Fruit fly (Drosophila melanogaster) whole organism, embryonic: ENCODE results near the gene PGAP2.

Experiments used
- CG11398 ChIP-seq: fragments of 200-800 bp; sonication (Bioruptor generic); optimal IDR thresholded peaks from 2 replicates; lab custom pipeline; 2016; ENCODE audit warnings: missing biosample characterization, missing genetic modification characterization
- CG11723 ChIP-seq: fragments of 200-800 bp; sonication (Bioruptor generic); optimal IDR thresholded peaks from 2 replicates; lab custom pipeline; 2017; ENCODE audit warnings: missing biosample characterization, mild to moderate bottlenecking, missing genetic modification characterization
- CG13424 ChIP-seq: fragments of 200-800 bp; sonication (Bioruptor generic); optimal IDR thresholded peaks from 2 replicates; lab custom pipeline; 2019; ENCODE audit warnings: missing biosample characterization, mild to moderate bottlenecking, missing genetic modification characterization, moderate library complexity
- CG1647 ChIP-seq: fragments of 200-800 bp; sonication (Bioruptor generic); optimal IDR thresholded peaks from 3 replicates; lab custom pipeline; 2016; ENCODE audit warnings: missing biosample characterization, missing genetic modification characterization
- CG17359 ChIP-seq: fragments of 200-800 bp; sonication (Bioruptor generic); optimal IDR thresholded peaks from 3 replicates; lab custom pipeline; 2018; ENCODE audit warnings: missing biosample characterization, mild to moderate bottlenecking, missing genetic modification characterization, moderate library complexity
- CG18476 ChIP-seq: fragments of 200-800 bp; sonication (Bioruptor generic); optimal IDR thresholded peaks from 2 replicates; lab custom pipeline; 2016; ENCODE audit warnings: missing biosample characterization, mild to moderate bottlenecking, missing genetic modification characterization
- CG34376 ChIP-seq: fragments of 200-800 bp; sonication (Bioruptor generic); optimal IDR thresholded peaks from 2 replicates; lab custom pipeline; 2018; ENCODE audit warnings: missing biosample characterization, mild to moderate bottlenecking, missing genetic modification characterization
- CG42726 ChIP-seq: fragments of 200-800 bp; sonication (Bioruptor generic); IDR thresholded peaks from 2 replicates; pipeline ENCODE4 v1.3.6; 2022; ENCODE audit warnings: missing biosample characterization, missing genetic modification characterization; ENCODE audit not compliant: partially characterized antibody
- CG4282 ChIP-seq: fragments of 200-800 bp; sonication (Bioruptor generic); optimal IDR thresholded peaks from 2 replicates; lab custom pipeline; 2016; ENCODE audit warnings: missing biosample characterization, missing genetic modification characterization
- CG4854 ChIP-seq: fragments of 200-800 bp; sonication (Bioruptor generic); optimal IDR thresholded peaks from 2 replicates; lab custom pipeline; 2016; ENCODE audit warnings: missing biosample characterization, missing genetic modification characterization, inconsistent platforms
- CG6272 ChIP-seq: fragments of 200-800 bp; sonication (Bioruptor generic); IDR thresholded peaks from 2 replicates; pipeline ENCODE4 v1.3.6; 2022; ENCODE audit warnings: missing biosample characterization, missing genetic modification characterization
- CG6683 ChIP-seq: fragments of 200-800 bp; sonication (Bioruptor generic); optimal IDR thresholded peaks from 2 replicates; lab custom pipeline; 2017; ENCODE audit warnings: missing biosample characterization, mild to moderate bottlenecking, missing genetic modification characterization, missing genetic modification reagents
- CG7556 ChIP-seq: fragments of 200-800 bp; sonication (Bioruptor generic); optimal IDR thresholded peaks from 2 replicates; lab custom pipeline; 2017; ENCODE audit warnings: missing biosample characterization, mild to moderate bottlenecking, missing genetic modification characterization
- CG7839 ChIP-seq: fragments of 200-800 bp; sonication (Bioruptor generic); optimal IDR thresholded peaks from 3 replicates; lab custom pipeline; 2018; ENCODE audit warnings: missing biosample characterization, mild to moderate bottlenecking, missing genetic modification characterization, moderate library complexity
- CG9876 ChIP-seq: fragments of 200-800 bp; sonication (Bioruptor generic); optimal IDR thresholded peaks from 2 replicates; lab custom pipeline; 2016; ENCODE audit warnings: missing biosample characterization, missing genetic modification characterization
- Chrac-16 ChIP-seq: fragments of 200-800 bp; sonication (Bioruptor generic); optimal IDR thresholded peaks from 3 replicates; lab custom pipeline; 2016; ENCODE audit warnings: missing biosample characterization, missing genetic modification characterization
- Doc3 ChIP-seq: fragments of 200-800 bp; sonication (Bioruptor generic); IDR thresholded peaks from 3 replicates; pipeline ENCODE4 v1.3.6; 2022; ENCODE audit warnings: missing biosample characterization, missing genetic modification characterization; ENCODE audit not compliant: partially characterized antibody
- Ets97D ChIP-seq: fragments of 200-800 bp; sonication (Bioruptor generic); optimal IDR thresholded peaks from 3 replicates; lab custom pipeline; 2016; ENCODE audit warnings: missing biosample characterization, missing genetic modification characterization
- GATAe ChIP-seq: fragments of 200-800 bp; sonication (Bioruptor generic); conservative IDR thresholded peaks from 2 replicates; pipeline ENCODE4 v1.3.6; 2022; ENCODE audit warnings: missing biosample characterization, missing genetic modification characterization
- HLH4C ChIP-seq: fragments of 200-800 bp; sonication (Bioruptor generic); IDR thresholded peaks from 3 replicates; pipeline ENCODE4 v1.3.6; 2022; ENCODE audit warnings: missing biosample characterization, missing genetic modification characterization; ENCODE audit not compliant: partially characterized antibody
- HLH54F ChIP-seq: fragments of 200-800 bp; sonication (Bioruptor generic); optimal IDR thresholded peaks from 3 replicates; lab custom pipeline; 2016; ENCODE audit warnings: missing biosample characterization, missing genetic modification characterization
- MTF-1 ChIP-seq: fragments of 200-800 bp; sonication (Bioruptor generic); optimal IDR thresholded peaks from 2 replicates; lab custom pipeline; 2018; ENCODE audit warnings: missing biosample characterization, mild to moderate bottlenecking, missing genetic modification characterization, borderline replicate concordance
- Mad ChIP-seq: fragments of 200-800 bp; sonication (Bioruptor generic); optimal IDR thresholded peaks from 2 replicates; lab custom pipeline; 2016; ENCODE audit warnings: missing biosample characterization, missing genetic modification characterization
- Nf-YB ChIP-seq: fragments of 200-800 bp; sonication (Bioruptor generic); optimal IDR thresholded peaks from 3 replicates; lab custom pipeline; 2019; ENCODE audit warnings: missing biosample characterization, mild to moderate bottlenecking, missing genetic modification characterization, moderate library complexity
- Sin3A ChIP-seq: fragments of >200 bp; optimal IDR thresholded peaks from 2 replicates; lab custom pipeline; 2018
- Taf1 ChIP-seq: fragments of 200-800 bp; sonication (Bioruptor generic); IDR thresholded peaks from 2 replicates; pipeline ENCODE4 v1.3.6; 2022; ENCODE audit warnings: missing biosample characterization, missing genetic modification characterization
- YL-1 ChIP-seq: fragments of 200-800 bp; sonication (Bioruptor generic); optimal IDR thresholded peaks from 3 replicates; lab custom pipeline; 2017; ENCODE audit warnings: missing biosample characterization, mild to moderate bottlenecking, missing genetic modification characterization
- cas ChIP-seq: fragments of 200-800 bp; sonication (Bioruptor generic); IDR thresholded peaks from 2 replicates; pipeline ENCODE4 v1.3.6; 2022; ENCODE audit warnings: missing biosample characterization, missing genetic modification characterization
- chn ChIP-seq: fragments of 200-800 bp; sonication (Bioruptor generic); optimal IDR thresholded peaks from 2 replicates; lab custom pipeline; 2016; ENCODE audit warnings: missing biosample characterization, missing genetic modification characterization
- crol ChIP-seq: fragments of 200-800 bp; sonication (Bioruptor generic); IDR thresholded peaks from 2 replicates; pipeline ENCODE4 v1.3.6; 2022; ENCODE audit warnings: missing biosample characterization, missing genetic modification characterization
- cwo ChIP-seq: fragments of 200-800 bp; sonication (Bioruptor generic); optimal IDR thresholded peaks from 3 replicates; lab custom pipeline; 2017; ENCODE audit warnings: missing biosample characterization, missing genetic modification characterization, mild to moderate bottlenecking, moderate library complexity, missing genetic modification reagents
- da ChIP-seq: fragments of 200-800 bp; sonication (Bioruptor generic); optimal IDR thresholded peaks from 2 replicates; lab custom pipeline; 2016; ENCODE audit warnings: missing biosample characterization, missing genetic modification characterization
- danr ChIP-seq: fragments of 200-800 bp; sonication (Bioruptor generic); IDR thresholded peaks from 2 replicates; pipeline ENCODE4 v1.3.6; 2022; ENCODE audit warnings: missing biosample characterization, missing genetic modification characterization
- en ChIP-seq: fragments of 200-800 bp; sonication (Bioruptor generic); optimal IDR thresholded peaks from 2 replicates; lab custom pipeline; 2016; ENCODE audit warnings: missing biosample characterization, missing genetic modification characterization
- fd102C ChIP-seq: fragments of 200-800 bp; sonication (Bioruptor generic); optimal IDR thresholded peaks from 2 replicates; lab custom pipeline; 2018; ENCODE audit warnings: missing biosample characterization, mild to moderate bottlenecking, missing genetic modification characterization, moderate library complexity
- gce ChIP-seq: fragments of 200-800 bp; sonication (Bioruptor generic); IDR thresholded peaks from 3 replicates; pipeline ENCODE4 v1.3.6; 2022; ENCODE audit warnings: missing biosample characterization, missing genetic modification characterization
- gem ChIP-seq: fragments of 200-800 bp; sonication (Bioruptor generic); optimal IDR thresholded peaks from 2 replicates; lab custom pipeline; 2019; ENCODE audit warnings: missing biosample characterization, mild to moderate bottlenecking, missing genetic modification characterization, moderate library complexity
- her ChIP-seq: fragments of 200-800 bp; sonication (Bioruptor generic); optimal IDR thresholded peaks from 2 replicates; lab custom pipeline; 2016; ENCODE audit warnings: missing biosample characterization, missing genetic modification characterization
- klu ChIP-seq: fragments of 200-800 bp; sonication (Bioruptor generic); IDR thresholded peaks from 2 replicates; pipeline ENCODE4 v1.3.6; 2022; ENCODE audit warnings: missing biosample characterization, missing genetic modification characterization
- lab ChIP-seq: fragments of 200-800 bp; sonication (Bioruptor generic); optimal IDR thresholded peaks from 3 replicates; lab custom pipeline; 2017; ENCODE audit warnings: missing biosample characterization, missing genetic modification characterization, mild to moderate bottlenecking, moderate library complexity, missing genetic modification reagents
- nom ChIP-seq: fragments of 200-800 bp; sonication (Bioruptor generic); optimal IDR thresholded peaks from 2 replicates; lab custom pipeline; 2017; ENCODE audit warnings: missing biosample characterization, missing genetic modification characterization, mild to moderate bottlenecking, moderate library complexity, missing genetic modification reagents
- pho ChIP-seq: fragments of 200-800 bp; sonication (Bioruptor generic); optimal IDR thresholded peaks from 2 replicates; lab custom pipeline; 2016; ENCODE audit warnings: missing biosample characterization, missing genetic modification characterization
- pita ChIP-seq: fragments of 200-800 bp; sonication (Bioruptor generic); optimal IDR thresholded peaks from 2 replicates; lab custom pipeline; 2017; ENCODE audit warnings: missing biosample characterization, mild to moderate bottlenecking, missing genetic modification characterization
- repo ChIP-seq: fragments of 200-800 bp; sonication (Bioruptor generic); optimal IDR thresholded peaks from 2 replicates; lab custom pipeline; 2016; ENCODE audit warnings: missing biosample characterization, missing genetic modification characterization
- ro ChIP-seq: fragments of 200-800 bp; sonication (Bioruptor generic); IDR thresholded peaks from 2 replicates; pipeline ENCODE4 v1.3.6; 2022; ENCODE audit warnings: missing biosample characterization, missing genetic modification characterization
- row ChIP-seq: fragments of 200-800 bp; sonication (Bioruptor generic); IDR thresholded peaks from 3 replicates; pipeline ENCODE4 v1.3.6; 2022; ENCODE audit warnings: missing biosample characterization, missing genetic modification characterization
- sc ChIP-seq, 3 experiments: fragments of >200 bp in 2 of 3; fragments of 200-800 bp in 1 of 3; sonication (Bioruptor generic) in 1 of 3; optimal IDR thresholded peaks; 2 replicates in 2 of 3; 3 replicates in 1 of 3; lab custom pipeline; 2017; ENCODE audit warnings: mild to moderate bottlenecking in 1 of 3, missing biosample characterization in 1 of 3, missing genetic modification characterization in 1 of 3, missing genetic modification reagents in 1 of 3
- sens ChIP-seq: fragments of 200-800 bp; sonication (Bioruptor generic); peaks from one replicate; lab custom pipeline; 2016; ENCODE audit warnings: missing biosample characterization, missing genetic modification characterization
- tin ChIP-seq: fragments of 200-800 bp; sonication (Bioruptor generic); optimal IDR thresholded peaks from 3 replicates; lab custom pipeline; 2016; ENCODE audit warnings: missing biosample characterization, missing genetic modification characterization

Gene PGAP2

dm6 chr2L:819315-820032, at the start of gene PGAP2, which contains the start of gene Clp:
PGAP2 (minus strand) TSS chr2L:819508.
Clp (plus strand) TSS chr2L:819964.
- 0 out of 3 replicates have a peak, but pooled peaks have one; percentile 40 for TF ChIP-seq Doc3 (GFP tag; lab: Robert Waterston, UW)
- TF ChIP-seq CG11398 (GFP tag; lab: Kevin White, UChicago), result no peak
- peak; percentile 67 for TF ChIP-seq CG17359
- TF ChIP-seq nom (GFP tag; lab: Kevin White, UChicago), result peak; percentile 3
- no peak for TF ChIP-seq GATAe (GFP tag; lab: Robert Waterston, UW)
- no peak for TF ChIP-seq CG6683 (GFP tag; lab: Kevin White, UChicago)
- peak; percentile 74 for TF ChIP-seq Chrac-16 (GFP tag; lab: Kevin White, UChicago)
- no peak for TF ChIP-seq CG9876 (GFP tag; lab: Kevin White, UChicago)
- TF ChIP-seq CG6272 (GFP tag; lab: Robert Waterston, UW), result peak; percentile 62
- TF ChIP-seq chn (GFP tag; lab: Kevin White, UChicago), result peak; percentile 51
- no peak for TF ChIP-seq CG34376 (GFP tag; lab: Kevin White, UChicago)
- no peak for TF ChIP-seq crol
- peak; percentile 81 for TF ChIP-seq CG7839
- TF ChIP-seq row, result peak; percentile 94
- peak; percentile 13 for TF ChIP-seq fd102C (GFP tag; lab: Kevin White, UChicago)
- TF ChIP-seq tin (GFP tag; lab: Kevin White, UChicago), result peak; percentile 73
- no peak for TF ChIP-seq gce (GFP tag; lab: Robert Waterston, UW)
- no peak for TF ChIP-seq repo (GFP tag; lab: Kevin White, UChicago)
- no peak for TF ChIP-seq YL-1 (GFP tag; lab: Kevin White, UChicago)
- TF ChIP-seq pita (GFP tag; lab: Kevin White, UChicago), result no peak
- no peak for TF ChIP-seq sc (optimal IDR thresholded peaks at IDR 0.05; lab: Kevin White, UChicago)
- peak; percentile 45 for TF ChIP-seq sc (GFP tag; optimal IDR thresholded peaks at IDR 0.05; lab: Kevin White, UChicago)
- TF ChIP-seq cas (GFP tag; lab: Robert Waterston, UW), result 0 out of 2 replicates have a peak, but pooled peaks have one; percentile 13
- TF ChIP-seq da (GFP tag; lab: Kevin White, UChicago), result no peak
- peak; percentile 20 for TF ChIP-seq CG4854 (GFP tag; lab: Kevin White, UChicago)
- peak; percentile 65 for TF ChIP-seq CG7556 (GFP tag; lab: Kevin White, UChicago)
- TF ChIP-seq HLH4C (GFP tag; lab: Robert Waterston, UW), result peak; percentile 71
- TF ChIP-seq her (GFP tag; lab: Kevin White, UChicago), result no peak
- TF ChIP-seq Taf1, result peak; percentile 24; the same call in 1 of the 2 replicates
- peak; percentile 76 for TF ChIP-seq klu (GFP tag; lab: Robert Waterston, UW)
- TF ChIP-seq MTF-1 (GFP tag; lab: Kevin White, UChicago), result no peak
- peak; percentile 51 for TF ChIP-seq Nf-YB (GFP tag; lab: Kevin White, UChicago)
- no peak for TF ChIP-seq en (GFP tag; lab: Kevin White, UChicago)
- TF ChIP-seq CG1647, result peak; percentile 2
- peak; percentile 50 for TF ChIP-seq HLH54F
- TF ChIP-seq CG4282 (GFP tag; lab: Kevin White, UChicago), result no peak
- TF ChIP-seq Mad, result peak; percentile 65
- no peak for TF ChIP-seq lab (GFP tag; lab: Kevin White, UChicago)
- peak; percentile 30; the same call in 1 of the 2 replicates for TF ChIP-seq ro (GFP tag; lab: Robert Waterston, UW)
- peak; percentile 26 for TF ChIP-seq CG11723
- TF ChIP-seq cwo (GFP tag; lab: Kevin White, UChicago), result peak; percentile 38
- TF ChIP-seq CG42726 (GFP tag; lab: Robert Waterston, UW), result no peak
- TF ChIP-seq danr (GFP tag; lab: Robert Waterston, UW), result peak; percentile 57; the same call in 1 of the 2 replicates
- TF ChIP-seq CG18476 (GFP tag; lab: Kevin White, UChicago), result peak; percentile 53
- peak; percentile 79 for TF ChIP-seq CG13424 (tag; lab: Kevin White, UChicago)
- peak; percentile 87 for TF ChIP-seq sens (GFP tag; lab: Kevin White, UChicago)
- peak; percentile 60 for TF ChIP-seq pho (GFP tag; lab: Kevin White, UChicago)
- peak; percentile 61 for TF ChIP-seq Sin3A (lab: Kevin White, UChicago)
- TF ChIP-seq Ets97D, result peak; percentile 55
- TF ChIP-seq gem (tag; lab: Kevin White, UChicago), result peak; percentile 89
